Worm (Caenorhabditis elegans): Measurements from ENCODE around the gene D1086.3.

- no peak for TF ChIP-seq W03F9.2 (tag; optimal IDR thresholded peaks at IDR 0.05)
- TF ChIP-seq him-1 (tag; optimal IDR thresholded peaks at IDR 0.05): no peak
These were observed 4.8 kb downstream of the D1086.3 start for ce11 chrV:14097358-14097757.
